Fruit fly (Drosophila melanogaster) whole organism, adult: ENCODE data around the gene CG17819.

ENCODE experiments used
- CG11617 ChIP-seq: fragments of 200-800 bp; sonication (Bioruptor generic); optimal IDR thresholded peaks from 2 replicates; lab custom pipeline; 2017; ENCODE audit warnings: mild to moderate bottlenecking, missing biosample characterization, missing genetic modification reagents, missing genetic modification characterization
- CG12768 ChIP-seq: fragments of 200-800 bp; sonication (Bioruptor generic); optimal IDR thresholded peaks from 2 replicates; lab custom pipeline; 2017; ENCODE audit warnings: missing biosample characterization, missing genetic modification characterization, mild to moderate bottlenecking, moderate library complexity, missing genetic modification reagents
- cic ChIP-seq: fragments of 200-800 bp; sonication (Bioruptor generic); optimal IDR thresholded peaks from 2 replicates; lab custom pipeline; 2017; ENCODE audit warnings: missing biosample characterization, mild to moderate bottlenecking, missing genetic modification characterization, moderate library complexity
- pad ChIP-seq: fragments of 200-800 bp; sonication (Bioruptor generic); optimal IDR thresholded peaks from 3 replicates; lab custom pipeline; 2017; ENCODE audit warnings: missing biosample characterization, missing genetic modification characterization, mild to moderate bottlenecking, moderate library complexity, missing genetic modification reagents

- no peak for TF ChIP-seq pad
- no peak for TF ChIP-seq CG11617 (GFP tag; lab: Kevin White, UChicago)
- TF ChIP-seq CG12768 (GFP tag; lab: Kevin White, UChicago): no peak
- TF ChIP-seq cic: no peak
These were observed 5.4 kb upstream of the CG17819 start for dm6 chr3R:21890739-21891138.
